Fruit fly (Drosophila melanogaster) ovary, adult (tissue): Measurements from ENCODE around the gene RpL22.
A peak's percentile ranks its signal among the peaks of the same experiment; 100 is the strongest.

Experiments used
- CG17801 ChIP-seq: fragments of 200-800 bp; optimal IDR thresholded peaks from 2 replicates; lab custom pipeline; 2019; ENCODE audit warnings: missing biosample characterization, mild to moderate bottlenecking, missing genetic modification characterization, moderate library complexity; ENCODE audit not compliant: partially characterized antibody

The RpL22 gene

dm6 chrX:769639-770124 is 4.8 kb upstream of the RpL22 start, which contains the start of gene fz3:
fz3 (plus strand) TSS chrX:769945.
- peak; percentile 65 for TF ChIP-seq CG17801 (GFP tag; lab: Kevin White, UChicago)

dm6 chrX:768480-769123 is 3.7 kb upstream of the RpL22 start:
- no peak for TF ChIP-seq CG17801 (GFP tag; lab: Kevin White, UChicago)

- no peak for TF ChIP-seq CG17801 (GFP tag; lab: Kevin White, UChicago)
These were observed 3.0 kb upstream of the RpL22 start for dm6 chrX:767928-768327.

- no peak for TF ChIP-seq CG17801 (GFP tag; lab: Kevin White, UChicago)
These were observed 1.2 kb upstream of the RpL22 start for dm6 chrX:766094-766493.

- no peak for TF ChIP-seq CG17801 (GFP tag; lab: Kevin White, UChicago)
These were observed 2.9 kb downstream of the RpL22 start for dm6 chrX:762047-762446.

dm6 chrX:758892-759621 is 5.9 kb downstream of the RpL22 start, which contains the start of gene CG5273:
CG5273 (plus strand) TSS chrX:759594.
- TF ChIP-seq CG17801 (GFP tag; lab: Kevin White, UChicago), result peak; percentile 76

- no peak for TF ChIP-seq CG17801 (GFP tag; lab: Kevin White, UChicago)
These were observed 8.1 kb downstream of the RpL22 start for dm6 chrX:756856-757255.

dm6 chrX:755642-756332 is 9.1 kb downstream of the RpL22 start:
- TF ChIP-seq CG17801 (GFP tag; lab: Kevin White, UChicago), result peak; percentile 64

- no peak for TF ChIP-seq CG17801 (GFP tag; lab: Kevin White, UChicago)
These were observed 11.4 kb downstream of the RpL22 start, which contains the start of gene CG13361 for dm6 chrX:753553-753952. CG13361 (minus strand) TSS chrX:753653.

- TF ChIP-seq CG17801 (GFP tag; lab: Kevin White, UChicago), result no peak
These were observed 13.7 kb downstream of the RpL22 start, which contains the start of gene CG13362 for dm6 chrX:751201-751600. CG13362 (minus strand) TSS chrX:751301.

dm6 chrX:750047-750446 is 14.9 kb downstream of the RpL22 start, which contains the start of gene CG5254:
CG5254 (plus strand) TSS chrX:750347.
- no peak for TF ChIP-seq CG17801 (GFP tag; lab: Kevin White, UChicago)

dm6 chrX:739621-740216 is 25.2 kb downstream of the RpL22 start:
- TF ChIP-seq CG17801 (GFP tag; lab: Kevin White, UChicago), result no peak

- TF ChIP-seq CG17801 (GFP tag; lab: Kevin White, UChicago), result no peak
These were observed 40.4 kb downstream of the RpL22 start for dm6 chrX:724496-724895.

- TF ChIP-seq CG17801 (GFP tag; lab: Kevin White, UChicago), result no peak
These were observed 46.0 kb downstream of the RpL22 start for dm6 chrX:718945-719344.

- no peak for TF ChIP-seq CG17801 (GFP tag; lab: Kevin White, UChicago)
These were observed 47.0 kb downstream of the RpL22 start for dm6 chrX:717893-718292.
